Fruit fly (Drosophila melanogaster) whole organism, prepupa: ENCODE results near the gene CG1983.

Experiments used
- CG10631 ChIP-seq: fragments of 200-800 bp; sonication (Bioruptor generic); optimal IDR thresholded peaks from 2 replicates; lab custom pipeline; 2016; ENCODE audit warnings: missing biosample characterization, missing genetic modification characterization
- CG11294 ChIP-seq: fragments of 200-800 bp; sonication (Bioruptor generic); IDR thresholded peaks from 2 replicates; pipeline ENCODE4 v1.3.6; 2022; ENCODE audit warnings: missing biosample characterization, missing genetic modification characterization
- CG11902 ChIP-seq: fragments of 200-800 bp; sonication (Bioruptor generic); optimal IDR thresholded peaks from 3 replicates; lab custom pipeline; 2016; ENCODE audit warnings: missing biosample characterization, missing genetic modification characterization
- CG15336 ChIP-seq: fragments of 200-800 bp; sonication (Bioruptor generic); IDR thresholded peaks from 2 replicates; pipeline ENCODE4 v1.3.6; 2022; ENCODE audit warnings: missing biosample characterization, missing genetic modification characterization
- CG16779 ChIP-seq: fragments of 200-800 bp; sonication (Bioruptor generic); optimal IDR thresholded peaks from 3 replicates; lab custom pipeline; 2017; ENCODE audit warnings: missing biosample characterization, mild to moderate bottlenecking, missing genetic modification characterization
- CG32006 ChIP-seq: fragments of 200-800 bp; sonication (Bioruptor generic); optimal IDR thresholded peaks from 3 replicates; lab custom pipeline; 2017; ENCODE audit warnings: missing biosample characterization, mild to moderate bottlenecking, missing genetic modification characterization
- CG3919 ChIP-seq: fragments of 200-800 bp; sonication (Bioruptor generic); optimal IDR thresholded peaks from 3 replicates; lab custom pipeline; 2016; ENCODE audit warnings: missing biosample characterization, missing genetic modification characterization
- CG4318 ChIP-seq: fragments of 200-800 bp; sonication (Bioruptor generic); optimal IDR thresholded peaks from 3 replicates; lab custom pipeline; 2017; ENCODE audit warnings: missing biosample characterization, mild to moderate bottlenecking, missing genetic modification characterization
- CG6163 ChIP-seq: fragments of 200-800 bp; sonication (Bioruptor generic); IDR thresholded peaks from 3 replicates; pipeline ENCODE4 v1.3.6; 2022; ENCODE audit warnings: missing biosample characterization, missing genetic modification characterization
- CG6276 ChIP-seq: fragments of 200-800 bp; sonication (Bioruptor generic); optimal IDR thresholded peaks from 2 replicates; lab custom pipeline; 2017; ENCODE audit warnings: missing biosample characterization, mild to moderate bottlenecking, missing genetic modification characterization
- CG6792 ChIP-seq: fragments of 200-800 bp; sonication (Bioruptor generic); optimal IDR thresholded peaks from 3 replicates; lab custom pipeline; 2016; ENCODE audit warnings: missing biosample characterization, missing genetic modification characterization
- CG6808 ChIP-seq: fragments of 200-800 bp; sonication (Bioruptor generic); optimal IDR thresholded peaks from 3 replicates; lab custom pipeline; 2017; ENCODE audit warnings: missing biosample characterization, missing genetic modification characterization, mild to moderate bottlenecking, moderate library complexity, missing genetic modification reagents
- CG8119 ChIP-seq: fragments of 200-800 bp; sonication (Bioruptor generic); IDR thresholded peaks from 3 replicates; pipeline ENCODE4 v1.3.6; 2022; ENCODE audit warnings: missing biosample characterization, missing genetic modification characterization
- Eip75B ChIP-seq: fragments of 200-800 bp; sonication (Bioruptor generic); optimal IDR thresholded peaks from 3 replicates; lab custom pipeline; 2016; ENCODE audit warnings: missing biosample characterization, missing genetic modification characterization
- Eip78C ChIP-seq: fragments of 200-800 bp; sonication (Bioruptor generic); peaks from one replicate; lab custom pipeline; 2016; ENCODE audit warnings: missing biosample characterization, missing genetic modification characterization
- Ets21C ChIP-seq: fragments of 200-800 bp; sonication (Bioruptor generic); optimal IDR thresholded peaks from 3 replicates; lab custom pipeline; 2016; ENCODE audit warnings: missing biosample characterization, missing genetic modification characterization
- Gug ChIP-seq: fragments of 200-800 bp; sonication (Bioruptor generic); IDR thresholded peaks from 2 replicates; pipeline ENCODE4 v1.3.6; 2022; ENCODE audit warnings: missing biosample characterization, missing genetic modification characterization
- Hr4 ChIP-seq: fragments of 200-800 bp; sonication (Bioruptor generic); optimal IDR thresholded peaks from 3 replicates; lab custom pipeline; 2016; ENCODE audit warnings: missing biosample characterization, missing genetic modification characterization
- Lpt ChIP-seq: fragments of 200-800 bp; sonication (Bioruptor generic); optimal IDR thresholded peaks from 3 replicates; lab custom pipeline; 2016; ENCODE audit warnings: missing biosample characterization, missing genetic modification characterization
- OdsH ChIP-seq: fragments of 200-800 bp; sonication (Bioruptor generic); optimal IDR thresholded peaks from 3 replicates; lab custom pipeline; 2016; ENCODE audit warnings: missing biosample characterization, missing genetic modification characterization
- Sox102F ChIP-seq: fragments of 200-800 bp; sonication (Bioruptor generic); optimal IDR thresholded peaks from 2 replicates; lab custom pipeline; 2016; ENCODE audit warnings: missing biosample characterization, mild to moderate bottlenecking, missing genetic modification characterization
- Sox15 ChIP-seq: fragments of 200-800 bp; sonication (Bioruptor generic); optimal IDR thresholded peaks from 3 replicates; lab custom pipeline; 2016; ENCODE audit warnings: missing biosample characterization, missing genetic modification characterization
- cyc ChIP-seq: fragments of 200-800 bp; sonication (Bioruptor generic); optimal IDR thresholded peaks from 3 replicates; lab custom pipeline; 2016; ENCODE audit warnings: missing biosample characterization, missing genetic modification characterization
- dsx ChIP-seq: fragments of 200-800 bp; optimal IDR thresholded peaks from 3 replicates; lab custom pipeline; 2019; ENCODE audit warnings: missing biosample characterization, mild to moderate bottlenecking, missing genetic modification characterization, moderate library complexity; ENCODE audit not compliant: poor library complexity, severe bottlenecking
- eg ChIP-seq: fragments of 200-800 bp; sonication (Bioruptor generic); IDR thresholded peaks from 3 replicates; pipeline ENCODE4 v1.3.6; 2022; ENCODE audit warnings: missing biosample characterization, missing genetic modification characterization
- esn ChIP-seq: fragments of 200-800 bp; sonication (Bioruptor generic); optimal IDR thresholded peaks from 2 replicates; lab custom pipeline; 2016; ENCODE audit warnings: missing biosample characterization, mild to moderate bottlenecking, missing genetic modification characterization, moderate library complexity
- fd59A ChIP-seq: fragments of 200-800 bp; sonication (Bioruptor generic); optimal IDR thresholded peaks from 2 replicates; lab custom pipeline; 2017; ENCODE audit warnings: missing biosample characterization, mild to moderate bottlenecking, missing genetic modification characterization, missing genetic modification reagents
- fkh ChIP-seq: fragments of 200-800 bp; sonication (Bioruptor generic); optimal IDR thresholded peaks from 3 replicates; lab custom pipeline; 2017; ENCODE audit warnings: missing biosample characterization, mild to moderate bottlenecking, missing genetic modification characterization, moderate library complexity
- lz ChIP-seq: fragments of 200-800 bp; sonication (Bioruptor generic); optimal IDR thresholded peaks from 3 replicates; lab custom pipeline; 2016; ENCODE audit warnings: missing biosample characterization, missing genetic modification characterization
- pdm3 ChIP-seq: fragments of 200-800 bp; sonication (Bioruptor generic); optimal IDR thresholded peaks from 3 replicates; lab custom pipeline; 2016; ENCODE audit warnings: missing biosample characterization, missing genetic modification characterization
- ss ChIP-seq, 2 experiments: fragments of 200-800 bp; sonication (Bioruptor generic); optimal IDR thresholded peaks; 2 replicates in 1 of 2; 3 replicates in 1 of 2; lab custom pipeline; 2017 to 2018; ENCODE audit warnings: mild to moderate bottlenecking in 2 of 2, missing biosample characterization in 2 of 2, missing genetic modification characterization in 2 of 2, moderate library complexity in 1 of 2
- svp ChIP-seq: fragments of 200-800 bp; sonication (Bioruptor generic); peaks from one replicate; lab custom pipeline; 2016; ENCODE audit warnings: missing biosample characterization, missing genetic modification characterization
- vri ChIP-seq: fragments of 200-800 bp; sonication (Bioruptor generic); optimal IDR thresholded peaks from 3 replicates; lab custom pipeline; 2016; ENCODE audit warnings: missing biosample characterization, mild to moderate bottlenecking, missing genetic modification characterization

CG1983 gene

dm6 chr3R:30164162-30164561 lies 13.3 kb downstream of the CG1983 start (continued):
- peak; percentile 58 for TF ChIP-seq OdsH (GFP tag; lab: Kevin White, UChicago)
- no peak for TF ChIP-seq Ets21C (GFP tag; lab: Kevin White, UChicago)
- TF ChIP-seq CG11294 (GFP tag; lab: Robert Waterston, UW) = peak; percentile 42; the same call in 1 of the 2 replicates
- peak; percentile 37 for TF ChIP-seq CG6792
- no peak for TF ChIP-seq fd59A (GFP tag; lab: Kevin White, UChicago)
- TF ChIP-seq CG10631 (GFP tag; lab: Kevin White, UChicago) = peak; percentile 43
- TF ChIP-seq Lpt (GFP tag; lab: Kevin White, UChicago) = peak; percentile 80

dm6 chr3R:30163228-30163627 lies 14.3 kb downstream of the CG1983 start:
- TF ChIP-seq Hr4 (GFP tag; lab: Kevin White, UChicago) (peak; percentile 70), ss (GFP tag; optimal IDR thresholded peaks at IDR 0.05; lab: Kevin White, UChicago) (no peak), CG15336 (peak; percentile 65), lz (no peak), CG6276 (GFP tag; lab: Kevin White, UChicago) (peak; percentile 34), vri (GFP tag; lab: Kevin White, UChicago) (no peak), CG8119 (GFP tag; lab: Robert Waterston, UW) (peak; percentile 58; the same call in 2 of the 3 replicates), CG4318 (GFP tag; lab: Kevin White, UChicago) (peak; percentile 18), CG6163 (GFP tag; lab: Robert Waterston, UW) (peak; percentile 26; the same call in 1 of the 3 replicates), dsx (GFP tag; lab: Kevin White, UChicago) (no peak), CG32006 (GFP tag; lab: Kevin White, UChicago) (peak; percentile 74), eg (GFP tag; lab: Robert Waterston, UW) (peak; percentile 52; the same call in 1 of the 3 replicates), Eip78C (peak; percentile 85), fkh (GFP tag; lab: Kevin White, UChicago) (no peak)

dm6 chr3R:30160312-30160942 lies 17.1 kb downstream of the CG1983 start, which contains the start of gene CG11498:
Gene CG11498, minus strand, starts transcription at chr3R:30160473.
- TF ChIP-seq eg (GFP tag; lab: Robert Waterston, UW) (peak; percentile 56), CG4318 (GFP tag; lab: Kevin White, UChicago) (peak; percentile 20), Eip75B (GFP tag; lab: Kevin White, UChicago) (peak; percentile 3), CG15336 (peak; percentile 72), CG6163 (GFP tag; lab: Robert Waterston, UW) (peak; percentile 71; the same call in 2 of the 3 replicates), Gug (0 out of 2 replicates have a peak, but pooled peaks have one; percentile 32), CG16779 (tag; lab: Kevin White, UChicago) (no peak), Sox15 (no peak), OdsH (GFP tag; lab: Kevin White, UChicago) (no peak), esn (peak; percentile 3), Eip78C (peak; percentile 47), Sox102F (GFP tag; lab: Kevin White, UChicago) (peak; percentile 18), svp (GFP tag; lab: Kevin White, UChicago) (peak; percentile 54), CG8119 (GFP tag; lab: Robert Waterston, UW) (peak; percentile 61; the same call in 2 of the 3 replicates), Hr4 (GFP tag; lab: Kevin White, UChicago) (peak; percentile 36), vri (GFP tag; lab: Kevin White, UChicago) (no peak), CG11902 (GFP tag; lab: Kevin White, UChicago) (no peak), CG32006 (GFP tag; lab: Kevin White, UChicago) (peak; percentile 59), pdm3 (GFP tag; lab: Kevin White, UChicago) (no peak), CG3919 (GFP tag; lab: Kevin White, UChicago) (peak; percentile 20)

- TF ChIP-seq cyc (GFP tag; lab: Kevin White, UChicago) (no peak), dsx (GFP tag; lab: Kevin White, UChicago) (no peak), CG6163 (GFP tag; lab: Robert Waterston, UW) (no peak), svp (GFP tag; lab: Kevin White, UChicago) (peak; percentile 38), CG6808 (no peak)
Observed at dm6 chr3R:30153864-30154263, 23.6 kb downstream of the CG1983 start.
